Worm (Caenorhabditis elegans) whole organism, L4 larva: ENCODE results near the gene srh-17.
A peak's percentile ranks its signal among the peaks of the same experiment; 100 is the strongest.

Experiments
- duxl-1 ChIP-seq: sonication (generic microtip); optimal IDR thresholded peaks from 2 replicates; lab custom pipeline; 2016; ENCODE audit warnings: mild to moderate bottlenecking, missing genetic modification characterization, moderate library complexity, missing compliant biosample characterization; ENCODE audit not compliant: poor library complexity
- lir-3 ChIP-seq: sonication (generic microtip); optimal IDR thresholded peaks from 2 replicates; lab custom pipeline; 2016; ENCODE audit warnings: mild to moderate bottlenecking, missing genetic modification characterization, missing compliant biosample characterization
- unc-62 ChIP-seq, 3 experiments: fragments of 150-350 bp in 1 of 3; sonication (generic microtip); optimal IDR thresholded peaks in 2 of 3; peaks in 1 of 3; 1 replicate in 1 of 3; 2 replicates in 2 of 3; lab custom pipeline; 2014 to 2017; ENCODE audit warnings: missing biosample characterization in 3 of 3, missing genetic modification characterization in 3 of 3, missing genetic modification reagents in 3 of 3, missing genotype in 1 of 3

- TF ChIP-seq unc-62 (GFP tag; optimal IDR thresholded peaks at IDR 0.05 in 1 of 2; lab: Kevin White, UChicago), result peak in 1 of 2 experiments; percentile 33
- no peak for TF ChIP-seq unc-62 (tag; optimal IDR thresholded peaks at IDR 0.05; lab: Kevin White, UChicago)
- no peak for TF ChIP-seq lir-3
- no peak for TF ChIP-seq duxl-1 (tag; lab: Kevin White, UChicago)
These were observed 20.3 kb upstream of the srh-17 start, which contains the start of gene C54G10.1 for ce11 chrV:14640769-14641168.
